Fruit fly (Drosophila melanogaster): ENCODE measurements around the gene CG18265.

The CG18265 gene

DNA sequence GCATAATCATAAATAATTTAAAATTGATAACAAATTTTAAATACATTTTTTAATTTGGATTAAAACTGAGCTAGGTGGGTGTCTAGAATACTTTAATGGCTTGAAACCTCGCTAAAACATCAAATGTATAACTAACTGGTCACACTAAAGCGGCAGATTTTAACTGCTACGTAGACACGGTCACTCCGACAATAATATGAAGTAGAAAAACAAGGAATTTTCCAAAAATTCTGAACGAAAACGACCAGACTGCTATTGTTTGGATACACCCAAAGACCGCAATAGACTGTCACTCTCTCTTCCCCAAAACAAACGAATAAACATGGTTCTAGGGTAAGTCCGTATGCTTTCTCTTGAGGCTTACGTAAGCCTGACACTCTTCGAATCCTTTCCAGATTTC is 26.6 kb downstream of the CG18265 start, which contains the start of gene QIL1:
QIL1 (plus strand) TSS at position 142 of the 400 bp plus-strand sequence.
- TF ChIP-seq CG8478 (optimal IDR thresholded peaks at IDR 0.05) (no peak), pan (optimal IDR thresholded peaks at IDR 0.05) (no peak), EcR (GFP tag; optimal IDR thresholded peaks at IDR 0.05) (no peak), psq (optimal IDR thresholded peaks at IDR 0.05) (no peak), Dll (optimal IDR thresholded peaks at IDR 0.05) (no peak), usp (GFP tag; optimal IDR thresholded peaks at IDR 0.05) (no peak)

DNA sequence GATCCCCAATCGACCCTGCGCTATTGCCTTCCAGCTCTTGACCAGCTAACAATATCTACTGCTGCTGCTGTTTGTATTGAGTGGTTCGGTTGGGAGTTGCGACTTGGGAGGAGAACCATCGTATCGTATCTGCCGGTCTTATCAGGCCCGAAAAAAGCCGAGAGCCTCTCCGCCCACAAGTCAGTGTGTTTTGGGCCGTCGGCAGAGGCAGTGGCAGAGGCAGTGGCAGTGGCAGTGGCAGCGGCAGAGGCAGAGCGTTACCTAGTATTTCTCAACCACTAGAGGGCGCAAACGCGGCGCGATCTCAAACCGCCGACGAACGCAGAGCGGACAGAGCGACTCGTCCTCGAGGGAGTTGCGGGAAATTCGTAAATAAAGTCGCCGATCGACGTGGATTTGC is 30.9 kb downstream of the CG18265 start, which contains the start of gene SecCl:
SecCl (plus strand) TSS at position 18 of the 400 bp plus-strand sequence.
- TF ChIP-seq CG8478 (optimal IDR thresholded peaks at IDR 0.05) (no peak), EcR (GFP tag; optimal IDR thresholded peaks at IDR 0.05) (no peak), usp (GFP tag; optimal IDR thresholded peaks at IDR 0.05) (no peak), pan (optimal IDR thresholded peaks at IDR 0.05) (no peak), Dll (optimal IDR thresholded peaks at IDR 0.05) (no peak), psq (optimal IDR thresholded peaks at IDR 0.05) (no peak)

DNA sequence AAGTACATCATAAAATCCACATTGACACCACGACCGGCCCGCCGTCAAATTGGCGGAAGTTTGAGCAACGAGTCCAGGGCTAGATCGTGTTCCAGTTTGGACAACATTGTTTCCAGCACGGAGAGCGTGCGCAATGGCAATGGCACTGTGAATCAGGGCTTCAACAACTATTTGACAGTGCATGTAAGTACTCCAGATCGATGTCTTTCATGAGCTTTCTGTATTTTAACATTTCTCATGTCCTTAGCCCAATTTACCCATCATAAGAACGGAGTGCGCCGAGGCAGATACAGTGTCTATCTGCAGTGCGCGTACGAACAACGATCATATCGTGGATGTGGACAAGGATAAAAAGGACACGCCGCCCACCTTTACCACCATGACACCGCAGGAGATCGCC is 34.7 kb downstream of the CG18265 start:
- TF ChIP-seq usp (GFP tag; optimal IDR thresholded peaks at IDR 0.05), result no peak
- no peak for TF ChIP-seq psq (optimal IDR thresholded peaks at IDR 0.05)
- no peak for TF ChIP-seq EcR (GFP tag; optimal IDR thresholded peaks at IDR 0.05)
- TF ChIP-seq CG8478 (optimal IDR thresholded peaks at IDR 0.05), result no peak
- TF ChIP-seq pan (optimal IDR thresholded peaks at IDR 0.05), result no peak
- no peak for TF ChIP-seq Dll (optimal IDR thresholded peaks at IDR 0.05)

DNA sequence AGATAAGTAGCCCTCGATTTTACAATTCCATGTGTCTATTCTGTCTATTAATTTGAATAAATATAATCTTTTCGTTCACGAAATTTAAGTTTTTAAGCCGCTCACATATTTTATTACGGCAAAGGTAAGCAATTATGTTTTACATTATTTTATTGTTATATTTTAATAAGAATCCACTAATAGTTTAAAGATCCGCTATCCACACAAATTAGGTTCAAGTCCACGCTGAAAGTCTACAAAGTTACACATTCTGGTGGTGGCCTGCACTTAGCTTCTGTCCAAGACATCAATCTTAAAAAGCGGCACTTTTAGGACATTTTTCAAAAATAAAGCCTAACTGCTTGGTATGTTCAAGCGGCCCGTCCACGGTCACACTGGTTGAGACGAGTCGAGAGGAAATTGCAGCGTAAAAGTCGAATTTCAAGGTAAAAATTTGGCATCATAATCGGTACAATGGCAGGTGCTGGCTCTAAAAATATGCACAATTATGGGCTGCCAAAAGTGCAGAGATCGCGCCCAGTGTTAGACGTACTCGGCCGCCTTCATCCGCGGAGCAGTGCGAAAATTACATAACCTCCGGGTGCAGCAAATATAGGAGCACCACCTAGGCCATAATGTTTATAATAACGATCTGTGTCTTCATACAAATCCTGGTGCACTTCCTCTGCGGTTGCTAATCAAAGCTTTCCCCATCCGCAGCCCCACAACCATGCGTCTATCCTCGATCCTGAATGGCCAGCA is 35.7 kb downstream of the CG18265 start, which contains the start of the genes UQCR-Q and CG46525:
UQCR-Q (plus strand) TSS at position 51 of the 741 bp plus-strand sequence.
CG46525 (plus strand) TSS at position 510 of the 741 bp plus-strand sequence.
- TF ChIP-seq Dll (optimal IDR thresholded peaks at IDR 0.05) (no peak), usp (GFP tag; optimal IDR thresholded peaks at IDR 0.05) (no peak), pan (optimal IDR thresholded peaks at IDR 0.05) (no peak), psq (optimal IDR thresholded peaks at IDR 0.05) (no peak), EcR (GFP tag; optimal IDR thresholded peaks at IDR 0.05) (no peak), CG8478 (optimal IDR thresholded peaks at IDR 0.05) (no peak)

DNA sequence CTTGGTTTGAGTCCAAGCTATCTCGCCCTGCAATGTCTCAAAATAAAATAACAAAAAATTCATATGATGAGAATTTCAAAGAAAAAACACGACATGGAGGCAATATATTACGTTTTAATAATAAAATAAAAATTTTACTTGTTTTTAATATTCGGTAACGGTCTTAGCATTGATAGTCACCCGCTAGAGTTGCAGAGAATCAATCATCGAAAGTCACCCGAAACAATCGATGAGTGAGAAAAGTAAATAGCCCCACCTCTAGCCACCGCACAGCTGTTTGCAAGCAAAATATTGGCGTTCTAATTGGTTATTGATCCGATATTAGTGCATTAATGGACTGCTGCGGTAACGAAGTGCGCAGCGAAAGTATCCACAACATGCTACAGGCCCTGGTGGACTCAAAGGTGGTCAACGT is 36.8 kb downstream of the CG18265 start, which contains the start of gene CG34250:
CG34250 (plus strand) TSS at position 244 of the 415 bp plus-strand sequence.
- TF ChIP-seq usp (GFP tag; optimal IDR thresholded peaks at IDR 0.05) (no peak), Dll (optimal IDR thresholded peaks at IDR 0.05) (no peak), pan (optimal IDR thresholded peaks at IDR 0.05) (no peak), EcR (GFP tag; optimal IDR thresholded peaks at IDR 0.05) (no peak), psq (optimal IDR thresholded peaks at IDR 0.05) (no peak), CG8478 (optimal IDR thresholded peaks at IDR 0.05) (no peak)

DNA sequence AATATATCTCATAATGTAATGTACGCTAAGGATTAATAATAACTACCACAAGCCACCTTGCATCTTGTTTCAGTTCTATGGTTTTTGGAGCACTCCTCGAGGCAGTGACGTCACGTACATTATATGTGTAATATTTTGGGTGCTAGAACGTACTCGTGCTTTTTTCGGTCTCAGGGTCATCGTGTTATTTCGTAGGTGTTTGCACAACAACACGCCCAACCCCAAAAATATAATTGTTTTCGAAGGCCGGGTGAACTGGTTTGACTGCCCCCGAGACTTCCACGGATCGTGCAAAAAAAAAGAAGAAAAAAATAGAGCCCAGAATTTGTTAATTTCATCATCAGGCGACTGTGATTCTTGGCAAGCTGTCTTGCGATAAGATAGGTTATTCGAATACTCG is 37.3 kb downstream of the CG18265 start:
- no peak for TF ChIP-seq pan (optimal IDR thresholded peaks at IDR 0.05)
- no peak for TF ChIP-seq usp (GFP tag; optimal IDR thresholded peaks at IDR 0.05)
- no peak for TF ChIP-seq CG8478 (optimal IDR thresholded peaks at IDR 0.05)

DNA sequence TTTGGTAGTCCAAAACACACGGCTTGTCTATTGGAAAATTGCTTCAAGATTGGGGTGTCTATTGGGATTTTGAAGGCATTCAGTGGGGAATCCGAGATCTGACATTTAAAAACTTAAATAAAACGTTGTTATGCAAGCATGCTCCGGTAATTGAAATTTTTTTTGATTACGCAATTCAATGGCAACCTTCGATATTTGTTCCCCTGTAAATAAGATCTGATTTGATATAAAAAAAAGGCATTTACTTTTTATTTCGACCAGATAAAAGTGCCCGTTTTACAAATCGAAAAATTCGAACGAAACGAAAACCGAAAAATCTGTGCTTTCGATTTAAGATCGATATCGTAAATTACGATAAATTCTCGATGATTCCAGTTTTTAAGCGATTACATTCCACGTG is 39.6 kb downstream of the CG18265 start, which contains the start of the genes CG13733 and qjt:
CG13733 (minus strand) TSS at position 101 of the 400 bp plus-strand sequence.
qjt (plus strand) TSS at position 271 of the 400 bp plus-strand sequence.
- TF ChIP-seq EcR (GFP tag; optimal IDR thresholded peaks at IDR 0.05) (no peak), Dll (optimal IDR thresholded peaks at IDR 0.05) (no peak), pan (optimal IDR thresholded peaks at IDR 0.05) (no peak), CG8478 (optimal IDR thresholded peaks at IDR 0.05) (no peak), psq (optimal IDR thresholded peaks at IDR 0.05) (no peak), usp (GFP tag; optimal IDR thresholded peaks at IDR 0.05) (no peak)

DNA sequence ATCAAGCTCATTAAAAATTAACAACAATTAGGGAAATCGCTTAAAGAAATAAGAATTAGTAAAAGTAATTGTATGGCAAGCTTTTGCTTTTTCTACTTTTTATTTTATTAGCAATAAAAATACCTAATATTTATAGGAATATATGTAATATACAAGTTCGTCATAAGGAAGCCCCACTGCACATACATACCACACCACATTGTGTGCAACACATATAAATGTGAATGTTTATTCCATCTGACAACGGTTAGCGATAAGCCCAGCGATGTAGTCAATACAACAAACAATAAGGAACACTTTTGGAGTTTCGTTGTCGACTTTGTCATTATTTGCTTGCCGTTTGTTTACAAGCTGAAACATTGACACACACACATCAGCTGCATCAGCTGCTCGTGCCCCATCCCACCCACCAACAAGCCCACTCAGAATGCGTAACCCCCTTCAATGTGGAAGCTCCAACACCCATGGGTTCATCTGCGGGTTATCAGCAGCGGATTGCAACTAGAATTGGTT is 46.1 kb downstream of the CG18265 start:
- TF ChIP-seq pan (optimal IDR thresholded peaks at IDR 0.05), result no peak
- TF ChIP-seq CG8478 (optimal IDR thresholded peaks at IDR 0.05), result no peak
- no peak for TF ChIP-seq psq (optimal IDR thresholded peaks at IDR 0.05)
- TF ChIP-seq usp (GFP tag; optimal IDR thresholded peaks at IDR 0.05), result no peak

DNA sequence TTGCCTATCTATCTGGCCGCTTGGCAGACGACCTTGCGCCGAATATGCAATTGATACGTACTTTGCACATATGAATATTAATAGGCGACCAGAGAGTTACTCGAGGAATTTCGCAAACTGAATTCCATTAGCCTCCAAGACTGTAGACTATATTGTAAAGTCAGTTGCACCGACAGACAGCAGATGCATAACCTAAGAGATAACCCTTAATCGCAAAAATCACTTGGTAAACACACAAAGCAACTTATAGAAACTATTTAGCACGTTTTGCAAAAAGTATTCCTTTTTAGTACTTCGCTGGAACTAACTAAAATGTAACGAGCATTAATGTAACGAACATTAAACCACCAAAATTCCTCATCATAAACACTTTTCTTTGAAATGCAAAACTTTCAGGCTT is 46.9 kb downstream of the CG18265 start, which contains the start of gene CG6333:
CG6333 (minus strand) TSS at position 101 of the 400 bp plus-strand sequence.
- no peak for TF ChIP-seq psq (optimal IDR thresholded peaks at IDR 0.05)
- no peak for TF ChIP-seq CG8478 (optimal IDR thresholded peaks at IDR 0.05)
- TF ChIP-seq usp (GFP tag; optimal IDR thresholded peaks at IDR 0.05), result no peak
- TF ChIP-seq Dll (optimal IDR thresholded peaks at IDR 0.05), result no peak
- no peak for TF ChIP-seq EcR (GFP tag; optimal IDR thresholded peaks at IDR 0.05)
- no peak for TF ChIP-seq pan (optimal IDR thresholded peaks at IDR 0.05)

DNA sequence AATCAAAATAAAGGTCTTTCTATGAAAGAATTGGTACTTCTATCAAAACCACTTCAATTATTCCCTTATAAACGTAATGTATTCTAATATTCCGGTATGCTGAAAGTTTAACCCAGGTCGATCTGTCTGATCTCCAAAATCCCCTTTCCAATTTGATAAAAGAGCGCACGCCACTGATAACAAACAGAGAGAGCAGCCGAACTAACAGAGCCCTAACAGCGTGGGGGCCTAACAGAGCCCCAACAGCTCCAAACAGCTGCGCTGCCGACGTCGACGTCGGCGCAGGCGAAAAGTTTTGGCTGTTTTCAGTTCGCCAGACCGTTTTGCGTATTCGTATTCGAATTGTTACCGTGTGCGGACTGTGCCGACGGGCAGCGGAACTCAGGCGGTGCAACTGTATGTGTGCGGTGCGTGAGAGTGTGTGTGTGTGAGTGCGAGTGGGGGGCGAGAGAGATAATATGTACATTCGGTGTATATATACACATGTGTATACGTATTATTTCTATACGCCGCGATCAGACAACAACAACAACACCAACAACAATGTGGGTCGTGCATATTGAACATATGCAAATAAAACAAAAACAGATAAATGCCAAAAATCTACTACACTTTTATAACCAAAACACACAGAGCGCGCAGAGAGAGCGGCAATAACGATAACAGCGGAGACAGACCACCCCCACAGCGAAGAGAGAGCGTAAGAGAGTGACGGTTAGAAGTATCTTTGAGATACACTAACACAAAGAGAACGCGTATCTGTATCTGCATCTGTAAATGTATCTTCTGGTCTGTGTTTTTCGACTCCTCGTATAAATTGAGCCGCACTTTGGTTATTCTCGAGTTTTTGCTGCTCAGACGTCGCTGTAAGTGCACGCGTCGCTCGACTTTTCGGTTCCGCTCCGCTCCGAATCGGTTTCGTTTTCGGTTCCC is 47.9 kb downstream of the CG18265 start, which contains the start of gene Oatp74D:
Oatp74D (plus strand) TSS at position 325 of the 933 bp plus-strand sequence.
- peak; percentile 16 for TF ChIP-seq CG8478 (optimal IDR thresholded peaks at IDR 0.05)
- TF ChIP-seq usp (GFP tag; optimal IDR thresholded peaks at IDR 0.05), result no peak
- no peak for TF ChIP-seq EcR (GFP tag; optimal IDR thresholded peaks at IDR 0.05)
- no peak for TF ChIP-seq pan (optimal IDR thresholded peaks at IDR 0.05)
- TF ChIP-seq psq (optimal IDR thresholded peaks at IDR 0.05), result no peak
- TF ChIP-seq Dll (optimal IDR thresholded peaks at IDR 0.05), result peak; percentile 30
